Worm (Caenorhabditis elegans) whole organism, L3 larva: ENCODE results near the gene dmd-6.

Experiments
- R02D3.7 ChIP-seq: fragments of 150-350 bp; optimal IDR thresholded peaks from 2 replicates; lab custom pipeline; 2014; ENCODE audit warnings: missing biosample characterization, missing genetic modification characterization
- ZK546.5 ChIP-seq: sonication (generic microtip); optimal IDR thresholded peaks from 2 replicates; lab custom pipeline; 2017; ENCODE audit warnings: missing biosample characterization, missing genetic modification characterization
- aly-2 ChIP-seq: fragments of 150-350 bp; optimal IDR thresholded peaks from 2 replicates; lab custom pipeline; 2014; ENCODE audit warnings: missing biosample characterization, missing genetic modification characterization
- ama-1 ChIP-seq: fragments of 150-350 bp; optimal IDR thresholded peaks from 2 replicates; lab custom pipeline; 2018
- ceh-82 ChIP-seq: fragments of 150-350 bp; optimal IDR thresholded peaks from 2 replicates; lab custom pipeline; 2014; ENCODE audit warnings: missing biosample characterization, missing genetic modification characterization
- elt-2 ChIP-seq: sonication (generic microtip); optimal IDR thresholded peaks from 2 replicates; lab custom pipeline; 2016; ENCODE audit warnings: missing genetic modification reagents, mild to moderate bottlenecking, missing genetic modification characterization, missing compliant biosample characterization
- nhr-11 ChIP-seq: fragments of 150-350 bp; optimal IDR thresholded peaks from 2 replicates; lab custom pipeline; 2014; ENCODE audit warnings: missing biosample characterization, missing genetic modification characterization
- nhr-23 ChIP-seq: fragments of 150-350 bp; optimal IDR thresholded peaks from 2 replicates; lab custom pipeline; 2014; ENCODE audit warnings: missing biosample characterization, missing genetic modification reagents, missing genetic modification characterization
- nhr-25 ChIP-seq: sonication (generic microtip); optimal IDR thresholded peaks from 2 replicates; lab custom pipeline; 2017; ENCODE audit warnings: missing biosample characterization, missing genetic modification characterization
- unc-39 ChIP-seq: sonication (generic microtip); optimal IDR thresholded peaks from 4 replicates; lab custom pipeline; 2017; ENCODE audit warnings: missing biosample characterization, missing genetic modification characterization
- unc-62 ChIP-seq: fragments of 150-350 bp; sonication (generic microtip); optimal IDR thresholded peaks from 4 replicates; lab custom pipeline; 2014; ENCODE audit warnings: missing biosample characterization, missing genetic modification reagents, missing genetic modification characterization

- TF ChIP-seq ama-1 (lab: Kevin White, UChicago) (no peak), unc-62 (no peak), aly-2 (tag; lab: Kevin White, UChicago) (no peak), nhr-23 (no peak), ceh-82 (tag; lab: Kevin White, UChicago) (no peak), ZK546.5 (tag; lab: Kevin White, UChicago) (no peak), unc-39 (no peak), R02D3.7 (no peak), nhr-11 (tag; lab: Kevin White, UChicago) (no peak), nhr-25 (tag; lab: Kevin White, UChicago) (no peak), elt-2 (no peak)
Observed at ce11 chrIV:14603022-14603421, 13.4 kb upstream of the dmd-6 start.
